Fruit fly (Drosophila melanogaster): ENCODE data around the gene Mettl14.

The Mettl14 gene

dm6 chr2L:8319858-8320525 is 11.8 kb downstream of the Mettl14 start, which contains the start of the genes mtsh and strat (continued):
- TF ChIP-seq CG9139 (GFP tag; optimal IDR thresholded peaks at IDR 0.05) (peak; percentile 6), CG11294 (GFP tag; IDR thresholded peaks at IDR 0.05) (no peak), CG8319 (GFP tag; optimal IDR thresholded peaks at IDR 0.05) (peak; percentile 30), achi (GFP tag; optimal IDR thresholded peaks at IDR 0.05) (peak; percentile 32), CG3919 (GFP tag; optimal IDR thresholded peaks at IDR 0.05) (peak; percentile 69), Lpt (GFP tag; optimal IDR thresholded peaks at IDR 0.05) (no peak), CG31627 (GFP tag; optimal IDR thresholded peaks at IDR 0.05) (no peak), CG11902 (GFP tag; optimal IDR thresholded peaks at IDR 0.05) (no peak), Hr38 (GFP tag; optimal IDR thresholded peaks at IDR 0.05) (no peak), CG8632 (GFP tag; optimal IDR thresholded peaks at IDR 0.05) (no peak), esn (GFP tag; optimal IDR thresholded peaks at IDR 0.05) (peak; percentile 64), CG6792 (GFP tag; optimal IDR thresholded peaks at IDR 0.05) (no peak), CG10631 (GFP tag; optimal IDR thresholded peaks at IDR 0.05) (peak; percentile 3), CG8119 (GFP tag; IDR thresholded peaks at IDR 0.05) (no peak), Smox (GFP tag; optimal IDR thresholded peaks at IDR 0.05) (no peak), CG34406 (GFP tag; optimal IDR thresholded peaks at IDR 0.05) (no peak), CG4318 (GFP tag; optimal IDR thresholded peaks at IDR 0.05) (no peak), Hr39 (GFP tag; optimal IDR thresholded peaks at IDR 0.05) (no peak), CG11762 (GFP tag; optimal IDR thresholded peaks at IDR 0.05; ENCODE audit: insufficient read depth) (peak; percentile 21), CG7368 (GFP tag; optimal IDR thresholded peaks at IDR 0.05) (no peak), dac (GFP tag; optimal IDR thresholded peaks at IDR 0.05) (no peak), Sox14 (GFP tag; optimal IDR thresholded peaks at IDR 0.05) (no peak), Ets96B (tag; optimal IDR thresholded peaks at IDR 0.05) (no peak), CG32006 (GFP tag; optimal IDR thresholded peaks at IDR 0.05) (no peak), Blimp-1 (GFP tag; optimal IDR thresholded peaks at IDR 0.05) (peak; percentile 22), ss (GFP tag; optimal IDR thresholded peaks at IDR 0.05) (no peak), cyc (GFP tag; optimal IDR thresholded peaks at IDR 0.05) (peak; percentile 58)

dm6 chr2L:8325150-8325549 is 16.9 kb downstream of the Mettl14 start, which contains the start of gene CG7781:
TSS of gene CG7781 (minus strand) at chr2L:8325409.
- TF ChIP-seq CG6792 (GFP tag; optimal IDR thresholded peaks at IDR 0.05) (no peak), OdsH (GFP tag; optimal IDR thresholded peaks at IDR 0.05) (no peak), eg (GFP tag; IDR thresholded peaks at IDR 0.05) (0 out of 3 replicates have a peak, but pooled peaks have one; percentile 13), pdm3 (GFP tag; optimal IDR thresholded peaks at IDR 0.05) (no peak), CG8119 (GFP tag; IDR thresholded peaks at IDR 0.05) (0 out of 3 replicates have a peak, but pooled peaks have one; percentile 13), CG32006 (GFP tag; optimal IDR thresholded peaks at IDR 0.05) (no peak), CG8319 (GFP tag; optimal IDR thresholded peaks at IDR 0.05) (no peak), lz (GFP tag; optimal IDR thresholded peaks at IDR 0.05) (no peak), CG16779 (tag; optimal IDR thresholded peaks at IDR 0.05) (no peak), Eip75B (GFP tag; optimal IDR thresholded peaks at IDR 0.05) (no peak), CG34406 (GFP tag; optimal IDR thresholded peaks at IDR 0.05) (no peak), Blimp-1 (GFP tag; optimal IDR thresholded peaks at IDR 0.05) (no peak), CG11762 (GFP tag; optimal IDR thresholded peaks at IDR 0.05; ENCODE audit: insufficient read depth) (no peak), CG15336 (GFP tag; IDR thresholded peaks at IDR 0.05) (peak; percentile 37; the same call in 1 of the 2 replicates), spab (GFP tag; optimal IDR thresholded peaks at IDR 0.05) (no peak)

- TF ChIP-seq topi (GFP tag; optimal IDR thresholded peaks at IDR 0.05) (peak; percentile 27), CG1621 (tag; optimal IDR thresholded peaks at IDR 0.05) (no peak), CG6792 (GFP tag; optimal IDR thresholded peaks at IDR 0.05) (peak; percentile 22), Lpt (GFP tag; optimal IDR thresholded peaks at IDR 0.05) (no peak), CG11902 (GFP tag; optimal IDR thresholded peaks at IDR 0.05) (no peak), acj6 (GFP tag; optimal IDR thresholded peaks at IDR 0.05) (peak; percentile 1), net (GFP tag; optimal IDR thresholded peaks at IDR 0.05) (no peak), Eip78C (GFP tag) (peak; percentile 80), vri (GFP tag; optimal IDR thresholded peaks at IDR 0.05) (peak; percentile 3), ss (GFP tag; optimal IDR thresholded peaks at IDR 0.05) (no peak), fd85E (GFP tag; optimal IDR thresholded peaks at IDR 0.05) (no peak), Hr39 (GFP tag; optimal IDR thresholded peaks at IDR 0.05) (peak; percentile 16), CG3919 (GFP tag; optimal IDR thresholded peaks at IDR 0.05) (no peak), Sox102F (GFP tag; optimal IDR thresholded peaks at IDR 0.05) (peak; percentile 31), CG8119 (GFP tag; IDR thresholded peaks at IDR 0.05) (peak; percentile 59), pdm3 (GFP tag; optimal IDR thresholded peaks at IDR 0.05) (peak; percentile 17), esn (GFP tag; optimal IDR thresholded peaks at IDR 0.05) (peak; percentile 58), CG11762 (GFP tag; optimal IDR thresholded peaks at IDR 0.05; ENCODE audit: insufficient read depth) (no peak), spab (GFP tag; optimal IDR thresholded peaks at IDR 0.05) (no peak), svp (GFP tag) (peak; percentile 91), Hr4 (GFP tag; optimal IDR thresholded peaks at IDR 0.05) (no peak)
Measured at dm6 chr2L:8326414-8327271, 18.4 kb downstream of the Mettl14 start.

Measured in whole organism, prepupa.